Worm (Caenorhabditis elegans) whole organism, mixed stage, embryonic: ENCODE results near the gene C49C3.4.

ENCODE experiments used
- M03D4.4 ChIP-seq: sonication (generic microtip); optimal IDR thresholded peaks from 2 replicates; lab custom pipeline; 2017; ENCODE audit warnings: mild to moderate bottlenecking, missing genetic modification characterization, missing compliant biosample characterization
- bed-3 ChIP-seq: fragments of 200-800 bp; sonication (Bioruptor generic); optimal IDR thresholded peaks from 3 replicates; lab custom pipeline; 2018; ENCODE audit warnings: mild to moderate bottlenecking, missing genetic modification characterization, moderate library complexity, missing compliant biosample characterization
- blmp-1 ChIP-seq: fragments of 150-350 bp; optimal IDR thresholded peaks from 2 replicates; lab custom pipeline; 2014; ENCODE audit warnings: missing biosample characterization, missing genetic modification characterization
- ceh-39 ChIP-seq: fragments of 150-350 bp; optimal IDR thresholded peaks from 2 replicates; lab custom pipeline; 2014; ENCODE audit warnings: missing biosample characterization, missing genetic modification characterization
- ceh-43 ChIP-seq: fragments of 200-800 bp; sonication (Bioruptor generic); optimal IDR thresholded peaks from 2 replicates; lab custom pipeline; 2018; ENCODE audit warnings: mild to moderate bottlenecking, missing genetic modification characterization, moderate library complexity, missing compliant biosample characterization
- ceh-83 ChIP-seq: fragments of 200-800 bp; sonication (Bioruptor generic); optimal IDR thresholded peaks from 2 replicates; lab custom pipeline; 2018; ENCODE audit warnings: mild to moderate bottlenecking, missing genetic modification characterization, missing compliant biosample characterization
- ces-1 ChIP-seq: fragments of 150-350 bp; optimal IDR thresholded peaks from 2 replicates; lab custom pipeline; 2014; ENCODE audit warnings: missing biosample characterization, missing genetic modification reagents, missing genetic modification characterization
- cnd-1 ChIP-seq: fragments of 200-800 bp; sonication (Bioruptor generic); optimal IDR thresholded peaks from 2 replicates; lab custom pipeline; 2018; ENCODE audit warnings: mild to moderate bottlenecking, missing genetic modification characterization, missing compliant biosample characterization
- drap-1 ChIP-seq: fragments of 200-800 bp; sonication (Bioruptor generic); optimal IDR thresholded peaks from 3 replicates; lab custom pipeline; 2018; ENCODE audit warnings: mild to moderate bottlenecking, missing genetic modification characterization, missing compliant biosample characterization
- elt-1 ChIP-seq: sonication (generic microtip); optimal IDR thresholded peaks from 2 replicates; lab custom pipeline; 2017; ENCODE audit warnings: missing genetic modification characterization, mild to moderate bottlenecking, missing compliant biosample characterization, antibody characterized with exemption, moderate library complexity, borderline replicate concordance; ENCODE audit not compliant: insufficient read depth
- elt-3 ChIP-seq: fragments of 150-350 bp; optimal IDR thresholded peaks from 2 replicates; lab custom pipeline; 2014; ENCODE audit warnings: missing biosample characterization, missing genetic modification characterization
- flh-1 ChIP-seq: fragments of 200-800 bp; sonication (Bioruptor generic); optimal IDR thresholded peaks from 2 replicates; lab custom pipeline; 2018; ENCODE audit warnings: mild to moderate bottlenecking, missing genetic modification characterization, moderate library complexity, missing compliant biosample characterization
- ham-2 ChIP-seq: fragments of 200-800 bp; sonication (Bioruptor generic); optimal IDR thresholded peaks from 2 replicates; lab custom pipeline; 2018; ENCODE audit warnings: mild to moderate bottlenecking, missing genetic modification characterization, missing compliant biosample characterization
- hlh-1 ChIP-seq: fragments of 150-350 bp; optimal IDR thresholded peaks from 2 replicates; lab custom pipeline; 2014; ENCODE audit warnings: missing biosample characterization, missing genetic modification reagents, missing genetic modification characterization
- lin-13 ChIP-seq: fragments of 150-350 bp; optimal IDR thresholded peaks from 2 replicates; lab custom pipeline; 2014; ENCODE audit warnings: missing biosample characterization, missing genetic modification characterization
- lin-32 ChIP-seq: fragments of 200-800 bp; sonication (Bioruptor generic); optimal IDR thresholded peaks from 2 replicates; lab custom pipeline; 2018; ENCODE audit warnings: mild to moderate bottlenecking, missing genetic modification characterization, missing compliant biosample characterization
- lsy-2 ChIP-seq: fragments of 150-350 bp; optimal IDR thresholded peaks from 2 replicates; lab custom pipeline; 2014; ENCODE audit warnings: missing biosample characterization, missing genetic modification characterization
- mab-5 ChIP-seq: fragments of 150-350 bp; optimal IDR thresholded peaks from 2 replicates; lab custom pipeline; 2014; ENCODE audit warnings: missing biosample characterization, missing genetic modification characterization
- mep-1 ChIP-seq: fragments of 150-350 bp; optimal IDR thresholded peaks from 2 replicates; lab custom pipeline; 2017; ENCODE audit warnings: missing biosample characterization, missing genetic modification reagents, missing genetic modification characterization, inconsistent platforms
- mls-2 ChIP-seq: sonication (generic microtip); optimal IDR thresholded peaks from 2 replicates; lab custom pipeline; 2016; ENCODE audit warnings: mild to moderate bottlenecking, missing genetic modification characterization, moderate library complexity, missing compliant biosample characterization
- nhr-12 ChIP-seq: fragments of 150-350 bp; optimal IDR thresholded peaks from 2 replicates; lab custom pipeline; 2014; ENCODE audit warnings: missing biosample characterization, missing genetic modification characterization
- nhr-2 ChIP-seq: fragments of 150-350 bp; optimal IDR thresholded peaks from 2 replicates; lab custom pipeline; 2014; ENCODE audit warnings: missing biosample characterization, missing genetic modification characterization
- nhr-237 ChIP-seq: fragments of 150-350 bp; optimal IDR thresholded peaks from 2 replicates; lab custom pipeline; 2014; ENCODE audit warnings: missing biosample characterization, missing genetic modification characterization
- nhr-28 ChIP-seq: fragments of 150-350 bp; optimal IDR thresholded peaks from 2 replicates; lab custom pipeline; 2014; ENCODE audit warnings: missing biosample characterization, missing genetic modification characterization
- nhr-76 ChIP-seq: sonication (generic microtip); optimal IDR thresholded peaks from 2 replicates; lab custom pipeline; 2017; ENCODE audit warnings: missing biosample characterization, missing genetic modification characterization
- pha-4 ChIP-seq: fragments of 150-350 bp; optimal IDR thresholded peaks from 2 replicates; lab custom pipeline; 2018; ENCODE audit warnings: missing biosample characterization, missing genetic modification reagents, missing genetic modification characterization
- sem-2 ChIP-seq: fragments of 200-800 bp; sonication (Bioruptor generic); optimal IDR thresholded peaks from 2 replicates; lab custom pipeline; 2018; ENCODE audit warnings: mild to moderate bottlenecking, missing genetic modification characterization, missing compliant biosample characterization
- snpc-4 ChIP-seq: fragments of 150-350 bp; optimal IDR thresholded peaks from 2 replicates; lab custom pipeline; 2014; ENCODE audit warnings: missing biosample characterization, missing genetic modification characterization
- sptf-1 ChIP-seq: sonication (generic microtip); optimal IDR thresholded peaks from 2 replicates; lab custom pipeline; 2017; ENCODE audit warnings: mild to moderate bottlenecking, missing genetic modification characterization, moderate library complexity, missing compliant biosample characterization
- unc-39 ChIP-seq: fragments of 150-350 bp; optimal IDR thresholded peaks from 2 replicates; lab custom pipeline; 2014; ENCODE audit warnings: missing biosample characterization, missing genetic modification characterization
- unc-62 ChIP-seq: fragments of 150-350 bp; optimal IDR thresholded peaks from 2 replicates; lab custom pipeline; 2014; ENCODE audit warnings: missing biosample characterization, missing genetic modification reagents, missing genetic modification characterization
- zip-8 ChIP-seq: fragments of 150-350 bp; optimal IDR thresholded peaks from 2 replicates; lab custom pipeline; 2014; ENCODE audit warnings: missing biosample characterization, missing genetic modification characterization
- ztf-11 ChIP-seq: fragments of 150-350 bp; optimal IDR thresholded peaks from 2 replicates; lab custom pipeline; 2014; ENCODE audit warnings: missing biosample characterization, missing genetic modification characterization

C49C3.4 gene

DNA sequence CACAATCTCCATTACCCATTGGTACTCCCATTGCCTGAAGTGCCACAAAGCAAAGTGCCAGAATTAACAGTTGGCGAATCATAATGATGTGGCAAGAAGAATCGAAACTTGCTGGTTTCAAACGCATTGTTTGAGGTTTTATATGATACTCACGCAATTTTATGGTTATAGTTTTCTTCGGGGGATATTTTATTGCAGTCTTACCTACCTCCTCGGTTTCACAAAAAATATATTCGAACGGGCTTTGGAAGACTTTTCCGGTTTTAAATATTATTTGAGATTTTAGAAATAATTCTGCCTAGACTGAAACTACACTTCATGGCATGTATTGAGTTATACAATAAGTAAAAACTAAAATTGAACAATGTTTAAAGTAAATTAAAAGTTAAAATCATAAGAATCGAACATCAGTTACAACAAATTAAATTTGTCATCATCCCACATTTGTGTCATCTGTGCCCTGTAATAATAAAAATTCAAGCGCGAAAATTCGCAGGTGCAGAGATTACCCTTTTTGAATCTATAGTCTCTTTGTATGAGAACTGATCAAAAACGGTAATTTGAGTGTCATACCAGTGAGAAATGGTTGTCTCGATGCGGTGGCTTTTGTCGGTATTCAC lies 26.1 kb downstream of the C49C3.4 start, which contains the start of the genes clec-197 and clec-198:
Gene clec-197 (minus strand): TSS at position 101 of the 620 bp plus-strand sequence.
Gene clec-198 (plus strand): TSS at position 570 of the 620 bp plus-strand sequence.
- TF ChIP-seq lin-32 (GFP tag; lab: Kevin White, UChicago): no peak
- no peak for TF ChIP-seq M03D4.4 (tag; lab: Kevin White, UChicago)
- TF ChIP-seq lin-13 (tag; lab: Kevin White, UChicago): no peak
- TF ChIP-seq elt-3 (tag; lab: Kevin White, UChicago): no peak
- TF ChIP-seq lsy-2 (tag; lab: Kevin White, UChicago): no peak
- no peak for TF ChIP-seq hlh-1
- no peak for TF ChIP-seq nhr-28 (tag; lab: Kevin White, UChicago)
- TF ChIP-seq mls-2 (tag; lab: Kevin White, UChicago): no peak
- no peak for TF ChIP-seq snpc-4 (tag; lab: Kevin White, UChicago)
- TF ChIP-seq elt-1 (tag; lab: Kevin White, UChicago): no peak
- TF ChIP-seq nhr-237 (tag; lab: Kevin White, UChicago): no peak
- no peak for TF ChIP-seq nhr-2 (tag; lab: Kevin White, UChicago)
- no peak for TF ChIP-seq unc-39

DNA sequence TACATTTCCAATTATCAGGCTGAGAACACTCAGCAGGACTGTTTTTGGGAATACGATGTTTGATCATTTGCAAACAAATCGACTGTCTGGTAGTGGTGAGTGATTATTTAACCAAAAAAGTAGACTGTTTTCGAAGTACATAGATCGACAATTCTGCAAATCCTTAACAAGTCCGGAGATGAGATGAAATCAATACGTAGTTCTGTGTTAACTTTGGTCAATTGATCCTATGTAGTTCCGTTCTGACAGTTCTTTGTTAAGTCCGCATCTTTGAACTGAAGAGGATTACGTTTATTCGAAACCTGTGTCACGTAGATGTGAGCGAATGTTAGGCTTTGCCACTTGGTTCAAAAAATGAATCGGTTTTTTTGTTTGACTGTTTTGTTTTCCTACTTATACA lies 31.0 kb downstream of the C49C3.4 start, which contains the start of gene clec-199:
Gene clec-199 (plus strand): TSS at position 301 of the 400 bp plus-strand sequence.
- no peak for TF ChIP-seq M03D4.4 (tag; lab: Kevin White, UChicago)

DNA sequence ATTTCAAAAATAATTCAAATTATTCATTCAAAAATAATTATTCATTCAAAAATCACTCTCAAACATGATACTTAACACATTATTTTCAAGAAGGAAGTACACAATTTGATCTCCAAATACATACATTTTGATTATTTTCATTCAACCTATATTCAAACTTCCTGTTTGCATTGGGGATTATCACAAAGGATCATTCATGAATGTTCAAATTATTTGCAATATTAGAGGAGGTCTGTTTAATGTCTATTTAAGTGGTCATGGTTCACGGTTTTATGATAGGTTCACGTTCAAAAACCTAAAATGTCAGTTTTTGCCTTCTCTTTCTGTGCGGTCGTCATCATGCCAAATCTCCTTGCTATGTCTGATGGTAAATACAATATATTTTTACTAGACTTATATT lies 40.5 kb downstream of the C49C3.4 start, which contains the start of gene clec-202:
Gene clec-202 (plus strand): TSS at position 301 of the 400 bp plus-strand sequence.
- TF ChIP-seq drap-1 (GFP tag; lab: Kevin White, UChicago) (no peak), snpc-4 (tag; lab: Kevin White, UChicago) (no peak), ces-1 (GFP tag; lab: Kevin White, UChicago) (no peak), nhr-12 (tag; lab: Kevin White, UChicago) (no peak), unc-39 (no peak), unc-62 (GFP tag; lab: Kevin White, UChicago) (no peak), lin-13 (tag; lab: Kevin White, UChicago) (no peak), elt-3 (tag; lab: Kevin White, UChicago) (no peak), ceh-39 (tag; lab: Kevin White, UChicago) (no peak), blmp-1 (tag; lab: Kevin White, UChicago) (no peak), lin-32 (GFP tag; lab: Kevin White, UChicago) (no peak)

DNA sequence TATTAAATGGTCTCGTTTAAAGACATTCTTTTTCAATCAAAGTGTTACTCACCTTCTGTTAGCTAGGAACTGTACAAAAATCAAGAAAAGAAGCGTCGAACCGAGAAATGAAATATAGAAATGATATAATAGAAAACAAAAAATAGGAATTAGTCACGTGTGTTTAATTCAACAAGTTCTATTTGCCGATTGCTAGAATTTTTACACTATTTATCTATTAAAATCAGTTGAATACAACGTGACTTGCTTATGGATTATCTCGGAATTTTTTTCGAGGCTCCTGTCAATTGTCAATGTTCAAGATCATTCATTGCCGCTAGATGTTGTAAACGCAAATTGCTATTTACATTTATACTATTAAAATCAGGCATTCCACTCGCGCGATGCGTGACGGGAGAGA lies 46.7 kb downstream of the C49C3.4 start, which contains the start of gene zipt-17:
Gene zipt-17 (minus strand): TSS at position 101 of the 400 bp plus-strand sequence.
- no peak for TF ChIP-seq nhr-2 (tag; lab: Kevin White, UChicago)
- no peak for TF ChIP-seq elt-1 (tag; lab: Kevin White, UChicago)
- no peak for TF ChIP-seq mab-5
- TF ChIP-seq snpc-4 (tag; lab: Kevin White, UChicago): no peak
- TF ChIP-seq nhr-76 (tag; lab: Kevin White, UChicago): no peak
- TF ChIP-seq drap-1 (GFP tag; lab: Kevin White, UChicago): no peak
- no peak for TF ChIP-seq sptf-1
- no peak for TF ChIP-seq blmp-1 (tag; lab: Kevin White, UChicago)
- TF ChIP-seq ztf-11 (tag; lab: Kevin White, UChicago): no peak
- TF ChIP-seq nhr-28 (tag; lab: Kevin White, UChicago): no peak
- TF ChIP-seq nhr-12 (tag; lab: Kevin White, UChicago): no peak
- TF ChIP-seq mep-1 (tag; lab: Kevin White, UChicago): no peak
- no peak for TF ChIP-seq ceh-39 (tag; lab: Kevin White, UChicago)
- TF ChIP-seq cnd-1: no peak
- no peak for TF ChIP-seq M03D4.4 (tag; lab: Kevin White, UChicago)
- no peak for TF ChIP-seq pha-4 (tag; lab: Kevin White, UChicago)
- no peak for TF ChIP-seq ceh-43 (GFP tag; lab: Kevin White, UChicago)
- no peak for TF ChIP-seq ham-2 (GFP tag; lab: Kevin White, UChicago)

DNA sequence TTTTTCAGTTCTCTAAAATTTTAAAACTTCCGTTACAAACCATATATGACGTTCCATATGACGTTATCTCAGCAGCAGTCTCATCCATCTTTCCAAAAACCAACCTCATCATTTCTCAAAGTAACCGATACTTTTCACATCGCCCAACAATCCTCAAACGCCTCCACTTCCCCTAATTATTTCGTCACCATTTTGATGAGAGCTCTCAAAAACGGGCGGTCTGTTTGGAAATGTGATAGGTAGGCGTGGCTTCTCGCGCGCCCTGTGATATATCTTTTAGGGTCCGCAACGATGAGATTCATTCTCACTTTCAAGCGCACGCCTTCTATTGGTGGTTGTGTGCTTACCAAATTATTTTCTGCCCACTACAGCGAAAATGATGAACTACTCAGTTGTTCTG lies 47.7 kb downstream of the C49C3.4 start, which contains the start of gene trh-1:
Gene trh-1 (plus strand): TSS at position 301 of the 400 bp plus-strand sequence.
- TF ChIP-seq mab-5 (no peak), cnd-1 (no peak), elt-1 (tag; lab: Kevin White, UChicago) (no peak), blmp-1 (tag; lab: Kevin White, UChicago) (no peak), mls-2 (tag; lab: Kevin White, UChicago) (no peak), elt-3 (tag; lab: Kevin White, UChicago) (no peak), bed-3 (GFP tag; lab: Kevin White, UChicago) (no peak), sem-2 (GFP tag; lab: Kevin White, UChicago) (no peak), ceh-83 (GFP tag; lab: Kevin White, UChicago) (no peak), lin-13 (tag; lab: Kevin White, UChicago) (no peak), lin-32 (GFP tag; lab: Kevin White, UChicago) (no peak), sptf-1 (no peak), flh-1 (no peak), hlh-1 (no peak), zip-8 (no peak), lsy-2 (tag; lab: Kevin White, UChicago) (no peak), ceh-43 (GFP tag; lab: Kevin White, UChicago) (no peak), ztf-11 (tag; lab: Kevin White, UChicago) (no peak)
